Worm (Caenorhabditis elegans) whole organism, young adult: ENCODE measurements around the gene T07D4.2.

ENCODE experiments used
- Y95B8A.8 ChIP-seq: fragments of 200-800 bp; sonication (Bioruptor generic); IDR thresholded peaks from 2 replicates; pipeline ENCODE4 v1.3.6; 2022; ENCODE audit warnings: missing genetic modification reagents, missing genetic modification characterization, missing compliant biosample characterization
- hlh-26 ChIP-seq: fragments of 200-800 bp; sonication (Bioruptor generic); conservative IDR thresholded peaks from 2 replicates; pipeline ENCODE4 v1.3.6; 2022; ENCODE audit warnings: missing genetic modification reagents, missing genetic modification characterization, missing compliant biosample characterization
- let-526 ChIP-seq: fragments of 200-800 bp; sonication (Bioruptor generic); IDR thresholded peaks from 2 replicates; pipeline ENCODE4 v1.3.6; 2022; ENCODE audit warnings: missing genetic modification reagents, missing genetic modification characterization, missing compliant biosample characterization
- lsl-1 ChIP-seq: fragments of 200-800 bp; sonication (Bioruptor generic); optimal IDR thresholded peaks from 2 replicates; lab custom pipeline; 2018; ENCODE audit warnings: mild to moderate bottlenecking, missing genetic modification characterization, moderate library complexity, missing compliant biosample characterization
- nhr-90 ChIP-seq: sonication (generic microtip); optimal IDR thresholded peaks from 2 replicates; lab custom pipeline; 2016; ENCODE audit warnings: missing genotype, mild to moderate bottlenecking, missing genetic modification characterization, missing compliant biosample characterization
- pbrm-1 ChIP-seq: fragments of 200-800 bp; sonication (Bioruptor generic); IDR thresholded peaks from 2 replicates; pipeline ENCODE4 v1.3.6; 2022; ENCODE audit warnings: missing genetic modification reagents, missing genetic modification characterization, missing compliant biosample characterization
- snpc-1.1 ChIP-seq: sonication (generic microtip); optimal IDR thresholded peaks from 2 replicates; lab custom pipeline; 2017; ENCODE audit warnings: missing genetic modification characterization, mild to moderate bottlenecking, missing compliant biosample characterization, antibody characterized with exemption, moderate library complexity, missing genotype, missing genetic modification reagents; ENCODE audit not compliant: insufficient read depth

- TF ChIP-seq Y95B8A.8 (GFP tag; lab: Robert Waterston, UW) (no peak), nhr-90 (tag; lab: Kevin White, UChicago) (no peak), hlh-26 (no peak), lsl-1 (GFP tag; lab: Kevin White, UChicago) (no peak), pbrm-1 (GFP tag; lab: Robert Waterston, UW) (no peak), let-526 (no peak), snpc-1.1 (tag; lab: Kevin White, UChicago) (no peak)
These were observed 34.7 kb downstream of the T07D4.2 start, which contains the start of gene F46C5.7 for ce11 chrII:8839025-8839424.
